Worm (Caenorhabditis elegans) whole organism, early embryonic: Measurements from ENCODE around the gene C05C9.1.

Experiments used
- B0310.2 ChIP-seq: sonication (generic microtip); optimal IDR thresholded peaks from 2 replicates; lab custom pipeline; 2016; ENCODE audit warnings: mild to moderate bottlenecking, missing genetic modification characterization, missing compliant biosample characterization
- F13C5.2 ChIP-seq: sonication (generic microtip); optimal IDR thresholded peaks from 2 replicates; lab custom pipeline; 2017; ENCODE audit warnings: mild to moderate bottlenecking, missing genetic modification characterization, inconsistent platforms, missing compliant biosample characterization
- aly-1 ChIP-seq: sonication (generic microtip); optimal IDR thresholded peaks from 2 replicates; lab custom pipeline; 2016; ENCODE audit warnings: missing genetic modification characterization, missing compliant biosample characterization
- ama-1 ChIP-seq: fragments of 150-350 bp; optimal IDR thresholded peaks from 2 replicates; lab custom pipeline; 2014
- ceh-13 ChIP-seq: fragments of 200-800 bp; sonication (Bioruptor generic); optimal IDR thresholded peaks from 2 replicates; lab custom pipeline; 2018; ENCODE audit warnings: mild to moderate bottlenecking, missing genetic modification characterization, missing compliant biosample characterization
- ceh-36 ChIP-seq: sonication (generic microtip); optimal IDR thresholded peaks from 2 replicates; lab custom pipeline; 2016; ENCODE audit warnings: missing genetic modification characterization, inconsistent platforms, missing compliant biosample characterization
- ets-7 ChIP-seq: sonication (generic microtip); optimal IDR thresholded peaks from 2 replicates; lab custom pipeline; 2016; ENCODE audit warnings: missing genotype, missing genetic modification characterization, missing compliant biosample characterization
- flt-1 ChIP-seq: fragments of 200-800 bp; sonication (Bioruptor generic); IDR thresholded peaks from 2 replicates; pipeline ENCODE4 v1.3.6; 2022; ENCODE audit warnings: missing genetic modification characterization, missing compliant biosample characterization
- hmbx-1 ChIP-seq: sonication (generic microtip); optimal IDR thresholded peaks from 2 replicates; lab custom pipeline; 2016; ENCODE audit warnings: mild to moderate bottlenecking, missing genetic modification characterization, missing compliant biosample characterization
- hmg-4 ChIP-seq: fragments of 200-800 bp; sonication (Bioruptor generic); optimal IDR thresholded peaks from 2 replicates; lab custom pipeline; 2018; ENCODE audit warnings: mild to moderate bottlenecking, missing genetic modification characterization, missing compliant biosample characterization
- hnd-1 ChIP-seq: sonication (generic microtip); optimal IDR thresholded peaks from 2 replicates; lab custom pipeline; 2016; ENCODE audit warnings: missing genetic modification characterization, missing compliant biosample characterization
- pes-1 ChIP-seq: fragments of 200-800 bp; sonication (Bioruptor generic); IDR thresholded peaks from 2 replicates; pipeline ENCODE4 v1.3.6; 2022; ENCODE audit warnings: missing genetic modification reagents, missing genetic modification characterization, missing compliant biosample characterization
- scrt-1 ChIP-seq: fragments of 200-800 bp; sonication (Bioruptor generic); IDR thresholded peaks from 2 replicates; pipeline ENCODE4 v1.3.6; 2022; ENCODE audit warnings: missing genetic modification characterization, missing compliant biosample characterization
- sea-1 ChIP-seq: fragments of 200-800 bp; sonication (Bioruptor generic); conservative IDR thresholded peaks from 2 replicates; pipeline ENCODE4 v1.3.6; 2022; ENCODE audit warnings: missing genetic modification characterization, missing compliant biosample characterization
- tbx-11 ChIP-seq: fragments of 200-800 bp; sonication (Bioruptor generic); IDR thresholded peaks from 2 replicates; pipeline ENCODE4 v1.3.6; 2022; ENCODE audit warnings: missing genetic modification characterization, missing compliant biosample characterization
- tbx-37 ChIP-seq: fragments of 200-800 bp; sonication (Bioruptor generic); conservative IDR thresholded peaks from 2 replicates; pipeline ENCODE4 v1.3.6; 2022; ENCODE audit warnings: missing genetic modification reagents, missing genetic modification characterization, missing compliant biosample characterization
- tra-4 ChIP-seq: sonication (generic microtip); optimal IDR thresholded peaks from 2 replicates; lab custom pipeline; 2017; ENCODE audit warnings: missing genetic modification characterization, missing compliant biosample characterization

Gene C05C9.1

DNA sequence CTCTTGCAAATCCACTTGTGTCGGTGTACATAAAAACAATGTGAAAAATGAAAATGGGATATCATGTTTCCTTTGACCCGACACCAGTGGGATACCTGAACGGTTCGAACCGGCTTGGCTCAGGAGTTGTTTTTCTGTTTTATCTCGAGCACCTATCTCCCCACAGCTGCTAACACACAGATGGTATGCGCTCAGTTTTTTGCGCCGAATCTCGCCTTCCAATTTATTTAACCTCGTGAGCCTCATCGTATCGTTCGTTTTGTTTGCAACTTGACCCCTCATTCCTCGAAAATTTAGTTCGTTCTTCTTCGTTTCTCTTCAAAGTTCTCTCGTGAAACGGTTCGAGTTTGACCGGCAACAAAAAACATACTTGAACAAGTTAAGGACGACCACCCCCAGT is at the start of gene C05C9.1:
Gene C05C9.1 (plus strand): TSS at position 301 of the 400 bp plus-strand sequence.
- TF ChIP-seq flt-1, result no peak
- TF ChIP-seq hnd-1 (tag; lab: Kevin White, UChicago), result no peak
- TF ChIP-seq pes-1 (GFP tag; lab: Robert Waterston, UW), result no peak
- no peak for TF ChIP-seq scrt-1 (GFP tag; lab: Robert Waterston, UW)

DNA sequence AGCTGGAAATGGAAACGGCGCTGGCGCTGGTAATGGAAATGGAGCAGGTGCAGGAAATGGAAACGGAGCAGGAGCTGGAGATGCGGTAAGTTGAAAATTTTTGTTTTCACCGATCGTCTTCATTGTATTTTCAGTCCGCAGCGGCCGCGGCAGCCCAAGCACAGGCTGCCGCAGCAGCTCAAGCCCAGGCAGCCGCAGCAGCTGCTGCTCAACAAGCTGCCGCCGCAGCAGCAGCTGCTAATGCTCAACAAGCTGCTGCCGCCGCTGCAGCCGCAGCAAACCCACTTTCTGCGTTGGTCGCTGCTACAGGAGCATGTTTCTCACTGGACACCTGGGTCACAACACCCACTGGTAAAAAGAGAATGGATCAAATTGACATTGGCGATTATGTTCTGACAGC is 46.2 kb upstream of the C05C9.1 start:
- TF ChIP-seq tbx-37 (GFP tag; lab: Robert Waterston, UW) (no peak), hnd-1 (tag; lab: Kevin White, UChicago) (no peak), scrt-1 (GFP tag; lab: Robert Waterston, UW) (no peak), ceh-36 (tag; lab: Kevin White, UChicago) (no peak), flt-1 (no peak), F13C5.2 (no peak), ets-7 (tag; lab: Kevin White, UChicago) (no peak), ama-1 (lab: Kevin White, UChicago) (no peak), tra-4 (tag; lab: Kevin White, UChicago) (no peak), B0310.2 (tag; lab: Kevin White, UChicago) (no peak)

DNA sequence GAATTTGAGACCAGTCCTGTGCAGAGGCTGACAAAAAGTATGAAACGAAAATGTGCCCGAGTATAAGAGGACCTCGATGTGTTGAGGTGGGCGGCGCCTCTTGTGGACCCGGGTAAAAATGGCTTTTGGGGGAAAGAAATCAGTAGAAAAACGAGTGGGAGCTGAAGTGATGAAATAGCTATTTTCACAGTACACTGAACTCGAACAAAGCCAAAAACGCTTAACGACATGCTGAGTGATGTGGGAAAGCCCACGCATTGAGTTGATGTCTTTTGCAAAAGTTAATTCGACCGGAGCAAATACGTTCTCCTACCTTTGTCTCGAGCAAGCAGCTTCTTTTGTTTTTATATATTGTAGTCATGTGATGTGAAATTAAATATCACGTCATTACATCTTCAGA is 43.9 kb upstream of the C05C9.1 start, which contains the start of gene nlp-66:
Gene nlp-66 (minus strand): TSS at position 101 of the 400 bp plus-strand sequence.
- TF ChIP-seq ama-1 (lab: Kevin White, UChicago) (no peak), flt-1 (no peak), tbx-37 (GFP tag; lab: Robert Waterston, UW) (no peak), scrt-1 (GFP tag; lab: Robert Waterston, UW) (no peak), ceh-13 (GFP tag; lab: Kevin White, UChicago) (no peak), ceh-36 (tag; lab: Kevin White, UChicago) (no peak), hnd-1 (tag; lab: Kevin White, UChicago) (no peak), tra-4 (tag; lab: Kevin White, UChicago) (no peak), tbx-11 (GFP tag; lab: Robert Waterston, UW) (no peak), ets-7 (tag; lab: Kevin White, UChicago) (no peak), hmbx-1 (tag; lab: Kevin White, UChicago) (no peak), sea-1 (GFP tag; lab: Robert Waterston, UW) (no peak), hmg-4 (GFP tag; lab: Kevin White, UChicago) (no peak), aly-1 (no peak), F13C5.2 (no peak), pes-1 (GFP tag; lab: Robert Waterston, UW) (no peak), B0310.2 (tag; lab: Kevin White, UChicago) (no peak)

DNA sequence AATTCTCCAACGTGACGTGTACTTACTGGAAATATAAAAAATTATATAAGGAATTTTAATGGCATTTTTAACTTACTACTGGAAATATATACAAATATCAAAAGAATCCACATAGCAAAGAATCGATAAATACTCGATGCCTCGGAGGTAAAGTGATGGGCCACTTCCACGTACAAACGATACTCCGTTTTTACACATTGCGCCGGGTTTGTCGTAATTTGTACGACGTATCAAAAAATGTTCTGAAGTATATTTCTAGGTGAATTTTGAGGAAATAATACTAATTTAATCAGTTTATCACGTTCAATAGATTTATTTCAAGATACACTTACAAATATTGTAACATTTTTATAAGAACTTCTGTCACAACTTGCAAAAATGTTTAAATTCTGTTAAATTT is 39.8 kb upstream of the C05C9.1 start, which contains the start of gene R08B4.3:
Gene R08B4.3 (minus strand): TSS at position 198 of the 400 bp plus-strand sequence.
- TF ChIP-seq tbx-37 (GFP tag; lab: Robert Waterston, UW) (no peak), B0310.2 (tag; lab: Kevin White, UChicago) (no peak), aly-1 (no peak), tra-4 (tag; lab: Kevin White, UChicago) (no peak), scrt-1 (GFP tag; lab: Robert Waterston, UW) (no peak), F13C5.2 (no peak), flt-1 (no peak), ets-7 (tag; lab: Kevin White, UChicago) (no peak), ceh-36 (tag; lab: Kevin White, UChicago) (no peak), hmg-4 (GFP tag; lab: Kevin White, UChicago) (no peak), pes-1 (GFP tag; lab: Robert Waterston, UW) (no peak), ceh-13 (GFP tag; lab: Kevin White, UChicago) (no peak), sea-1 (GFP tag; lab: Robert Waterston, UW) (no peak), hmbx-1 (tag; lab: Kevin White, UChicago) (no peak), hnd-1 (tag; lab: Kevin White, UChicago) (no peak), ama-1 (lab: Kevin White, UChicago) (no peak), tbx-11 (GFP tag; lab: Robert Waterston, UW) (no peak)

DNA sequence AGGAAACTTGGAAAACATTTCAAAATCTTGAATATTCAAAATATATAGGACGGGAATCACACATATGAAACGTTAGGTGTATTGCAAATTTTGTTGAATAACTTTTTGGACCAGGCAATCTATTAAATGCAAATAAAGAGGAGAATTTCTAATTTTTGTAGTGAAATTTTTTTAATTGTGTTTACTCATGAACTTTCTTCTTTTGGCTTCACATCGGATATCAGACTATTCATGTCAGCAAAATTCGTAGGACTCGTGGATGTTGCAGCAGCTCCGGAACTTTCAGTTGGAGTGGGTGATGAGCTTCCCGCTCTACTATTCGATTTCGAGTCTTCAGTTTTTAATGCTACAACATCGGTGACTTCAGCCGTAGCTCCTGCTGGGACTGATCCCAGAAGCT is 38.2 kb upstream of the C05C9.1 start:
- TF ChIP-seq hmbx-1 (tag; lab: Kevin White, UChicago) (no peak), sea-1 (GFP tag; lab: Robert Waterston, UW) (no peak), aly-1 (no peak), hnd-1 (tag; lab: Kevin White, UChicago) (no peak), hmg-4 (GFP tag; lab: Kevin White, UChicago) (no peak), tra-4 (tag; lab: Kevin White, UChicago) (no peak)

DNA sequence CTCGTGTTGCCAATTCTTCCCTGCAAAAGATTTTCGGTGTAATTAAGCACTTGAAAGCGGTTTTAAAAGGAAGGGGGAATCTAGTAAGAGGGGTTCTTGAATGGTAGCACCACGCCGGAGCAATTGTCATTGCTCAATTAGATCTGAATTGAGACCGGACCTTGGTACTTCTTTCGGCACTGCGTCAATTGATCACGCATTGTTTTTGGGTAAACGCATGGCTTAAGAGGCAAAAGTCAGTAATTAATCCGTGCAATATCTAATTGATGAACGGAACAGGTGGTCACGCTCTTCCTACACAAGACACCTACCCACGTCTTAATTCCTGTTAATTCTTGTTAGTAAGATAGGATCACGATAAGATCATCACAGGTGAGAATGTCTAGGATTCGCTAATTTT is 36.6 kb upstream of the C05C9.1 start:
- TF ChIP-seq B0310.2 (tag; lab: Kevin White, UChicago), result no peak
- TF ChIP-seq flt-1, result no peak
- TF ChIP-seq tra-4 (tag; lab: Kevin White, UChicago), result no peak
- TF ChIP-seq aly-1, result no peak
- TF ChIP-seq F13C5.2, result no peak
- no peak for TF ChIP-seq ets-7 (tag; lab: Kevin White, UChicago)
- no peak for TF ChIP-seq tbx-11 (GFP tag; lab: Robert Waterston, UW)
- no peak for TF ChIP-seq pes-1 (GFP tag; lab: Robert Waterston, UW)
- TF ChIP-seq sea-1 (GFP tag; lab: Robert Waterston, UW), result no peak
- no peak for TF ChIP-seq hnd-1 (tag; lab: Kevin White, UChicago)
- no peak for TF ChIP-seq ama-1 (lab: Kevin White, UChicago)
- TF ChIP-seq tbx-37 (GFP tag; lab: Robert Waterston, UW), result no peak
- TF ChIP-seq ceh-36 (tag; lab: Kevin White, UChicago), result no peak
- no peak for TF ChIP-seq scrt-1 (GFP tag; lab: Robert Waterston, UW)
- no peak for TF ChIP-seq ceh-13 (GFP tag; lab: Kevin White, UChicago)
- no peak for TF ChIP-seq hmbx-1 (tag; lab: Kevin White, UChicago)

DNA sequence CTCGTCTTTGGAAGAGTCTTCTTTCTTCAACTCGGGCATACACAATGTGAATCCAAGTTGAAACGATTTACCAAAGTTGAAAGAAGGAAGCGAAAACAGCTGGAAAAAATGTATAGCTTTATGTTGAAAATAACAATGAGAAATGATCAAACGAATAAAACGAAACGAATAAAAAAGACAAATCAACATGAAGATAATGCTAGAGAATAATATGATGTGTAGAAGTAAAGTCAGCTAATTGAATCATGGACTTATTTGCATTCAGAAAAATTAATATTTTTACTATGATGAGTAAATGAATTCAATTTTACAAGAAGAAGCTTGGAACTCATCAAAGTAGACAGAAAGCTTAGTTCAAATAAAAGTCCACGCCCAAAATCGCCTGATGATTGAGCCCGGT is 35.1 kb upstream of the C05C9.1 start, which contains the start of gene alr-1:
Gene alr-1 (minus strand): TSS at position 101 of the 400 bp plus-strand sequence.
- TF ChIP-seq hnd-1 (tag; lab: Kevin White, UChicago) (no peak), scrt-1 (GFP tag; lab: Robert Waterston, UW) (no peak), aly-1 (no peak), hmg-4 (GFP tag; lab: Kevin White, UChicago) (no peak), ceh-13 (GFP tag; lab: Kevin White, UChicago) (no peak), hmbx-1 (tag; lab: Kevin White, UChicago) (no peak), ets-7 (tag; lab: Kevin White, UChicago) (no peak), tra-4 (tag; lab: Kevin White, UChicago) (no peak)
